2 worm cellular contexts compared by ENCODE assay signal in the genomic region with DNA sequence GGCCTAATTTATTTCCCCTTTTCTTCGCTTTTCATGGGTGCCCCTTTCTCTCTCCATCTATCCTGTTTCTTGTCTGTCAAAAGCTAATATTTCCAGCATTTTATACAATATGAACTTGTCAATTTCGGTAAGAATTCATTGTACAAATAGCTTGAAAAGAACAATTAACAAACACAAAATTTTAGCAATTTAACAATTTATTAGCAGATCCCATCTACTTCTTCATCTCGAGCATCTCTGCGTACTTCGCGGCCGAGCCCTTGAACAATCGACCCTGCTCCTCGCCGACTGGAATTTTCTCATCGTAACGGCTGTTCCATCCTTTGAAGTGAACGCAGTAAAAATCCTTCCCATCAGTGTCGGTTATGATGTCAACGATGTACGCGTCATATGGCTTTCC.
TF ChIP-seq lines count a peak whose summit lies in the region.

No protein-coding gene starts in this region.

TF ChIP-seq in whole organism, L4 larva, 104 proteins besides CTCF, POLR2A, EP300 and RAD21:
- TF ChIP-seq tra-1 (GFP tag; IDR thresholded peaks at IDR 0.05; lab: Robert Waterston, UW) (no peak), lin-13 (GFP tag; optimal IDR thresholded peaks at IDR 0.05; lab: Kevin White, UChicago) (peak; percentile 15), lin-38 (GFP tag; IDR thresholded peaks at IDR 0.05; lab: Robert Waterston, UW) (peak; percentile 50), Y5F2A.4 (GFP tag; optimal IDR thresholded peaks at IDR 0.05; lab: Kevin White, UChicago) (no peak), madf-9 (GFP tag; conservative IDR thresholded peaks at IDR 0.05; lab: Robert Waterston, UW) (no peak), nhr-25 (tag; optimal IDR thresholded peaks at IDR 0.05; lab: Kevin White, UChicago; ENCODE audit: borderline replicate concordance, insufficient read depth) (no peak), lsy-2 (tag; optimal IDR thresholded peaks at IDR 0.05; lab: Kevin White, UChicago) (peak in 1 of 2 experiments; percentile 5), unc-130 (GFP tag; optimal IDR thresholded peaks at IDR 0.05; lab: Kevin White, UChicago) (peak; percentile 37)

TF ChIP-seq in whole organism, young adult, 124 proteins besides CTCF, POLR2A, EP300 and RAD21 (continues in another document):
- TF ChIP-seq ceh-58 (GFP tag; IDR thresholded peaks at IDR 0.05; lab: Robert Waterston, UW) = no peak
- TF ChIP-seq hlh-12 (tag; optimal IDR thresholded peaks at IDR 0.05; lab: Kevin White, UChicago) = no peak
- no peak for TF ChIP-seq bed-1 (GFP tag; IDR thresholded peaks at IDR 0.05; lab: Robert Waterston, UW)
- no peak for TF ChIP-seq rcor-1 (GFP tag; IDR thresholded peaks at IDR 0.05; lab: Robert Waterston, UW)
- 0 out of 2 replicates have a peak, but pooled peaks have one; percentile 29 for TF ChIP-seq ceh-100 (GFP tag; IDR thresholded peaks at IDR 0.05; lab: Robert Waterston, UW)
- TF ChIP-seq dox-1 (GFP tag; IDR thresholded peaks at IDR 0.05; lab: Robert Waterston, UW) = no peak
- peak; percentile 47 for TF ChIP-seq hrde-1 (tag; optimal IDR thresholded peaks at IDR 0.05; lab: Kevin White, UChicago; ENCODE audit: borderline replicate concordance)
- no peak for TF ChIP-seq F55B11.4 (tag; optimal IDR thresholded peaks at IDR 0.05; lab: Kevin White, UChicago; ENCODE audit: borderline replicate concordance, insufficient read depth)
- TF ChIP-seq madf-8 (GFP tag; conservative IDR thresholded peaks at IDR 0.05; lab: Robert Waterston, UW) = no peak; the same call in 1 of the 2 replicates
- TF ChIP-seq F33H1.4 (GFP tag; IDR thresholded peaks at IDR 0.05; lab: Robert Waterston, UW) = 0 out of 2 replicates have a peak, but pooled peaks have one; percentile 10
- TF ChIP-seq ztf-6 (GFP tag; IDR thresholded peaks at IDR 0.05; lab: Robert Waterston, UW) = no peak
- TF ChIP-seq attf-6 (GFP tag; IDR thresholded peaks at IDR 0.05; lab: Robert Waterston, UW) = no peak
- 0 out of 2 replicates have a peak, but pooled peaks have one; percentile 49 for TF ChIP-seq ekl-4 (GFP tag; IDR thresholded peaks at IDR 0.05; lab: Robert Waterston, UW)
- TF ChIP-seq lin-26 (GFP tag; IDR thresholded peaks at IDR 0.05; lab: Robert Waterston, UW) = no peak
- TF ChIP-seq lin-54 (GFP tag; optimal IDR thresholded peaks at IDR 0.05; lab: Kevin White, UChicago) = no peak
- no peak for TF ChIP-seq mel-28 (tag; optimal IDR thresholded peaks at IDR 0.05; lab: Kevin White, UChicago; ENCODE audit: borderline replicate concordance)
- no peak for TF ChIP-seq cebp-1 (GFP tag; IDR thresholded peaks at IDR 0.05; lab: Robert Waterston, UW)
- TF ChIP-seq cebp-1 (tag; optimal IDR thresholded peaks at IDR 0.05; lab: Kevin White, UChicago) = peak; percentile 19
- no peak for TF ChIP-seq F39B2.1 (GFP tag; IDR thresholded peaks at IDR 0.05; lab: Robert Waterston, UW)
- no peak for TF ChIP-seq fkh-3 (tag; optimal IDR thresholded peaks at IDR 0.05; lab: Kevin White, UChicago)
- TF ChIP-seq attf-3 (GFP tag; conservative IDR thresholded peaks at IDR 0.05; lab: Robert Waterston, UW) = no peak
- TF ChIP-seq egl-18 (GFP tag; IDR thresholded peaks at IDR 0.05; lab: Robert Waterston, UW) = no peak
- no peak for TF ChIP-seq bed-2 (GFP tag; IDR thresholded peaks at IDR 0.05; lab: Robert Waterston, UW)
- TF ChIP-seq F37B4.10 (GFP tag; IDR thresholded peaks at IDR 0.05; lab: Robert Waterston, UW) = no peak
- no peak for TF ChIP-seq F57A8.1 (GFP tag; optimal IDR thresholded peaks at IDR 0.05; lab: Kevin White, UChicago)
- no peak for TF ChIP-seq ztf-3 (GFP tag; optimal IDR thresholded peaks at IDR 0.05; lab: Kevin White, UChicago)
- TF ChIP-seq F49E8.2 (tag; optimal IDR thresholded peaks at IDR 0.05; lab: Kevin White, UChicago; ENCODE audit: insufficient read depth) = peak; percentile 90
- no peak for TF ChIP-seq chd-7 (tag; optimal IDR thresholded peaks at IDR 0.05; lab: Kevin White, UChicago)
- TF ChIP-seq nfya-2 (GFP tag; IDR thresholded peaks at IDR 0.05; lab: Robert Waterston, UW) = no peak
- no peak for TF ChIP-seq ceh-91 (GFP tag; IDR thresholded peaks at IDR 0.05; lab: Robert Waterston, UW)
- TF ChIP-seq ZK185.1 (tag; optimal IDR thresholded peaks at IDR 0.05; lab: Kevin White, UChicago; ENCODE audit: poor library complexity, severe bottlenecking) = no peak
- TF ChIP-seq tbx-9 (tag; optimal IDR thresholded peaks at IDR 0.05; lab: Kevin White, UChicago; ENCODE audit: borderline replicate concordance) = no peak
- TF ChIP-seq Y53G8AR.9 (GFP tag; conservative IDR thresholded peaks at IDR 0.05; lab: Robert Waterston, UW) = peak; percentile 58; the same call in 1 of the 2 replicates
- TF ChIP-seq cebp-2 (GFP tag; IDR thresholded peaks at IDR 0.05; lab: Robert Waterston, UW) = no peak
- TF ChIP-seq lag-1 (GFP tag; IDR thresholded peaks at IDR 0.05; lab: Robert Waterston, UW) = no peak
- peak; percentile 55; the same call in 1 of the 2 replicates for TF ChIP-seq hsf-1 (GFP tag; IDR thresholded peaks at IDR 0.05; lab: Robert Waterston, UW)
- no peak for TF ChIP-seq B0019.2 (GFP tag; conservative IDR thresholded peaks at IDR 0.05; lab: Robert Waterston, UW)
- TF ChIP-seq ceh-79 (tag; optimal IDR thresholded peaks at IDR 0.05; lab: Kevin White, UChicago) = no peak
- no peak for TF ChIP-seq Y95B8A.8 (GFP tag; IDR thresholded peaks at IDR 0.05; lab: Robert Waterston, UW)
- TF ChIP-seq ztf-18 (tag; optimal IDR thresholded peaks at IDR 0.05; lab: Kevin White, UChicago) = no peak
- TF ChIP-seq nhr-80 (tag; optimal IDR thresholded peaks at IDR 0.05; lab: Kevin White, UChicago) = no peak
- no peak for TF ChIP-seq egl-44 (GFP tag; IDR thresholded peaks at IDR 0.05; lab: Robert Waterston, UW)
- TF ChIP-seq C17E4.6 (GFP tag; IDR thresholded peaks at IDR 0.05; lab: Robert Waterston, UW) = no peak
- no peak for TF ChIP-seq ztf-25 (GFP tag; IDR thresholded peaks at IDR 0.05; lab: Robert Waterston, UW)
- TF ChIP-seq B0336.3 (GFP tag; IDR thresholded peaks at IDR 0.05; lab: Robert Waterston, UW) = peak; percentile 59; the same call in 1 of the 2 replicates
- peak; percentile 33; the same call in 1 of the 2 replicates for TF ChIP-seq pbrm-1 (GFP tag; IDR thresholded peaks at IDR 0.05; lab: Robert Waterston, UW)
- no peak for TF ChIP-seq xnd-1 (tag; optimal IDR thresholded peaks at IDR 0.05; lab: Kevin White, UChicago)
- TF ChIP-seq mes-4 (tag; optimal IDR thresholded peaks at IDR 0.05; lab: Kevin White, UChicago) = no peak
- no peak for TF ChIP-seq T26A5.8 (tag; optimal IDR thresholded peaks at IDR 0.05; lab: Kevin White, UChicago)
- no peak for TF ChIP-seq snpc-4 (GFP tag; optimal IDR thresholded peaks at IDR 0.05; lab: Kevin White, UChicago)
- no peak for TF ChIP-seq snpc-4 (tag; optimal IDR thresholded peaks at IDR 0.05; lab: Kevin White, UChicago)
- no peak for TF ChIP-seq rpc-1 (optimal IDR thresholded peaks at IDR 0.05; lab: Kevin White, UChicago)
- no peak for TF ChIP-seq rpc-1 (tag; optimal IDR thresholded peaks at IDR 0.05; lab: Kevin White, UChicago)
- TF ChIP-seq ets-4 (GFP tag; optimal IDR thresholded peaks at IDR 0.05; lab: Kevin White, UChicago) = no peak
- TF ChIP-seq tlf-1 (GFP tag; optimal IDR thresholded peaks at IDR 0.05; lab: Kevin White, UChicago) = no peak
- TF ChIP-seq aptf-3 (GFP tag; IDR thresholded peaks at IDR 0.05; lab: Robert Waterston, UW) = no peak
- TF ChIP-seq gei-17 (GFP tag; optimal IDR thresholded peaks at IDR 0.05; lab: Kevin White, UChicago) = no peak
- TF ChIP-seq ceh-27 (GFP tag; optimal IDR thresholded peaks at IDR 0.05; lab: Kevin White, UChicago) = no peak
- no peak for TF ChIP-seq madf-3 (GFP tag; IDR thresholded peaks at IDR 0.05; lab: Robert Waterston, UW)
- peak; percentile 1 for TF ChIP-seq F52B5.7 (tag; optimal IDR thresholded peaks at IDR 0.05; lab: Kevin White, UChicago)
- 0 out of 2 replicates have a peak, but pooled peaks have one; percentile 12 for TF ChIP-seq D2030.7 (GFP tag; IDR thresholded peaks at IDR 0.05; lab: Robert Waterston, UW)
- no peak for TF ChIP-seq let-607 (tag; optimal IDR thresholded peaks at IDR 0.05; lab: Kevin White, UChicago)
- no peak for TF ChIP-seq F10E7.11 (tag; optimal IDR thresholded peaks at IDR 0.05; lab: Kevin White, UChicago)
- TF ChIP-seq sptf-2 (GFP tag; optimal IDR thresholded peaks at IDR 0.05; lab: Kevin White, UChicago) = no peak
- no peak for TF ChIP-seq zfh-2 (GFP tag; conservative IDR thresholded peaks at IDR 0.05; lab: Robert Waterston, UW)
- no peak for TF ChIP-seq atf-7 (tag; optimal IDR thresholded peaks at IDR 0.05; lab: Kevin White, UChicago)
- TF ChIP-seq sdz-38 (tag; optimal IDR thresholded peaks at IDR 0.05; lab: Kevin White, UChicago) = no peak
- TF ChIP-seq snpc-1.1 (tag; optimal IDR thresholded peaks at IDR 0.05; lab: Kevin White, UChicago; ENCODE audit: insufficient read depth) = no peak
- TF ChIP-seq C06A6.2 (GFP tag; conservative IDR thresholded peaks at IDR 0.05; lab: Robert Waterston, UW) = no peak
- no peak for TF ChIP-seq hlh-26 (GFP tag; conservative IDR thresholded peaks at IDR 0.05; lab: Robert Waterston, UW)
- no peak for TF ChIP-seq B0261.1 (tag; optimal IDR thresholded peaks at IDR 0.05; lab: Kevin White, UChicago)
- no peak for TF ChIP-seq ama-1 (optimal IDR thresholded peaks at IDR 0.05; lab: Kevin White, UChicago)
- TF ChIP-seq ama-1 (GFP tag; optimal IDR thresholded peaks at IDR 0.05; lab: Kevin White, UChicago) = peak; percentile 64 to 70
- no peak for TF ChIP-seq ztf-26 (tag; optimal IDR thresholded peaks at IDR 0.05; lab: Kevin White, UChicago)
- TF ChIP-seq athp-1 (tag; optimal IDR thresholded peaks at IDR 0.05; lab: Kevin White, UChicago) = peak; percentile 31
- no peak for TF ChIP-seq unc-62 (GFP tag; optimal IDR thresholded peaks at IDR 0.05; lab: Kevin White, UChicago)
- TF ChIP-seq Y79H2A.3 (GFP tag; conservative IDR thresholded peaks at IDR 0.05; lab: Robert Waterston, UW) = 0 out of 2 replicates have a peak, but pooled peaks have one; percentile 42
- TF ChIP-seq Y53F4B.3 (GFP tag; IDR thresholded peaks at IDR 0.05; lab: Robert Waterston, UW) = no peak
- no peak for TF ChIP-seq nfya-1 (tag; optimal IDR thresholded peaks at IDR 0.05; lab: Kevin White, UChicago; ENCODE audit: borderline replicate concordance, insufficient read depth)
